Fruit fly (Drosophila melanogaster): ENCODE results near the gene CG44013.

Gene CG44013

DNA sequence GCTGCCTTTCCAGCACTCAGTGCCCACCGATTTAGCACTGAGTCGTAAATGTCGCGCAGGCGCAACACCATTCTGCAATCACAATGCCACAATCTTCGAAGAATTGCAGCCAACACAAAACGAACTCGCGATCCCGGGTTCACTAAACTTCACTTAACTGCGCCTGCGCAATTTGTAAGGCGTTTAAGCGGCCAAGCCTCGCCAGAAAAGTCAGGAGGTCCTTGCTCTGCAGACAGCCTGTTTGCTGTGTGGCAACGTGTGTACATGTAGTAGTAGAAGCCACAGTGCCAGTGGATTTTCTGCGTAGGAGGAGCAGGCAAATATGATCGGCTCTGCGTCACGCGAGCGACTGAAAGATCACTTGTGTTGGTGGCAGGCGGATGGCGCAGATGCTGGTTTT lies 46.5 kb downstream of the CG44013 start:
- TF ChIP-seq OdsH (GFP tag; optimal IDR thresholded peaks at IDR 0.05) (no peak), h (GFP tag; optimal IDR thresholded peaks at IDR 0.05) (no peak), CrebA (GFP tag; optimal IDR thresholded peaks at IDR 0.05; ENCODE audit: borderline replicate concordance) (no peak), HLH106 (tag; optimal IDR thresholded peaks at IDR 0.05) (no peak), psq (GFP tag; optimal IDR thresholded peaks at IDR 0.05) (no peak), lola (GFP tag; optimal IDR thresholded peaks at IDR 0.05) (no peak), Hr78 (GFP tag; optimal IDR thresholded peaks at IDR 0.05) (no peak), Dfd (GFP tag; optimal IDR thresholded peaks at IDR 0.05) (no peak), fru (GFP tag; optimal IDR thresholded peaks at IDR 0.05) (no peak), GATAd (GFP tag; optimal IDR thresholded peaks at IDR 0.05) (no peak), tai (GFP tag; optimal IDR thresholded peaks at IDR 0.05) (no peak), N (GFP tag; optimal IDR thresholded peaks at IDR 0.05) (no peak)
